Worm (Caenorhabditis elegans): ENCODE data around the gene F58F12.3.

F58F12.3 gene

ce11 chrII:6347341-6348118, 43.6 kb downstream of the F58F12.3 start, which contains the start of gene lgg-1:
lgg-1 (minus strand) TSS chrII:6347719.
- TF ChIP-seq dpl-1 (GFP tag; optimal IDR thresholded peaks at IDR 0.05) (peak in 2 of 3 experiments; percentile 15 to 20), snu-23 (GFP tag; optimal IDR thresholded peaks at IDR 0.05) (peak; percentile 83), zip-4 (GFP tag; optimal IDR thresholded peaks at IDR 0.05) (peak; percentile 81), nhr-84 (tag; optimal IDR thresholded peaks at IDR 0.05) (no peak), ztf-11 (tag; optimal IDR thresholded peaks at IDR 0.05) (peak in 1 of 2 experiments; percentile 39), fos-1 (tag; optimal IDR thresholded peaks at IDR 0.05) (peak; percentile 32), ceh-88 (GFP tag; IDR thresholded peaks at IDR 0.05) (no peak), nhr-76 (tag; optimal IDR thresholded peaks at IDR 0.05) (no peak), xbp-1 (tag; optimal IDR thresholded peaks at IDR 0.05) (peak; percentile 50), rnt-1 (tag; optimal IDR thresholded peaks at IDR 0.05) (peak; percentile 58), C34B4.2 (tag; optimal IDR thresholded peaks at IDR 0.05) (no peak), alr-1 (tag; optimal IDR thresholded peaks at IDR 0.05; ENCODE audit: borderline replicate concordance) (no peak), mdl-1 (tag; optimal IDR thresholded peaks at IDR 0.05) (peak in 1 of 2 experiments; percentile 70), fkh-8 (tag; optimal IDR thresholded peaks at IDR 0.05) (peak; percentile 72), sox-4 (tag; optimal IDR thresholded peaks at IDR 0.05) (no peak), pqm-1 (tag; optimal IDR thresholded peaks at IDR 0.05) (no peak), pax-3 (tag; optimal IDR thresholded peaks at IDR 0.05) (peak; percentile 55), snpc-4 (tag; optimal IDR thresholded peaks at IDR 0.05) (peak; percentile 14), ama-1 (optimal IDR thresholded peaks at IDR 0.05) (peak; percentile 92), unc-98 (GFP tag; IDR thresholded peaks at IDR 0.05) (no peak), blmp-1 (tag; optimal IDR thresholded peaks at IDR 0.05) (peak; percentile 76), pag-3 (tag; optimal IDR thresholded peaks at IDR 0.05; ENCODE audit: borderline replicate concordance, insufficient read depth) (no peak), zag-1 (tag; optimal IDR thresholded peaks at IDR 0.05) (no peak), dsc-1 (tag; optimal IDR thresholded peaks at IDR 0.05) (peak; percentile 3), nhr-47 (tag; optimal IDR thresholded peaks at IDR 0.05) (peak; percentile 62), nhr-12 (tag; optimal IDR thresholded peaks at IDR 0.05) (no peak), tbx-2 (tag; optimal IDR thresholded peaks at IDR 0.05) (peak; percentile 25), sptf-1 (tag; optimal IDR thresholded peaks at IDR 0.05) (no peak), grh-1 (GFP tag; IDR thresholded peaks at IDR 0.05) (no peak), hlh-17 (GFP tag; optimal IDR thresholded peaks at IDR 0.05; ENCODE audit: borderline replicate concordance) (no peak), lin-15B (tag; optimal IDR thresholded peaks at IDR 0.05) (no peak), nhr-90 (tag; optimal IDR thresholded peaks at IDR 0.05; ENCODE audit: poor library complexity) (peak; percentile 25), ztf-4 (tag; optimal IDR thresholded peaks at IDR 0.05) (peak; percentile 54), skn-1 (tag; optimal IDR thresholded peaks at IDR 0.05) (peak; percentile 88), nhr-237 (tag; optimal IDR thresholded peaks at IDR 0.05) (no peak), unc-62 (GFP tag; optimal IDR thresholded peaks at IDR 0.05) (no peak), isw-1 (GFP tag; IDR thresholded peaks at IDR 0.05) (peak; percentile 49), irx-1 (tag; optimal IDR thresholded peaks at IDR 0.05) (no peak), F16B12.6 (tag; optimal IDR thresholded peaks at IDR 0.05) (peak; percentile 20), lsy-2 (tag; optimal IDR thresholded peaks at IDR 0.05) (peak; percentile 39 to 61), swsn-7 (tag; optimal IDR thresholded peaks at IDR 0.05) (peak; percentile 71), mef-2 (tag; optimal IDR thresholded peaks at IDR 0.05) (no peak), nhr-20 (tag; optimal IDR thresholded peaks at IDR 0.05) (peak; percentile 70), egl-27 (tag; optimal IDR thresholded peaks at IDR 0.05) (peak in 1 of 2 experiments; percentile 14), ceh-90 (tag; optimal IDR thresholded peaks at IDR 0.05) (no peak), mab-9 (GFP tag; IDR thresholded peaks at IDR 0.05) (peak; percentile 40), hlh-4 (tag; optimal IDR thresholded peaks at IDR 0.05) (peak; percentile 17), ceh-82 (tag; optimal IDR thresholded peaks at IDR 0.05) (peak; percentile 33 to 77 (median 44)), nhr-85 (tag) (peak; percentile 80), efl-3 (GFP tag; optimal IDR thresholded peaks at IDR 0.05) (no peak), ces-1 (GFP tag; optimal IDR thresholded peaks at IDR 0.05) (no peak), lin-35 (GFP tag; optimal IDR thresholded peaks at IDR 0.05) (peak; percentile 49 to 53)
